Fruit fly (Drosophila melanogaster) whole organism, embryonic: ENCODE data around the gene h-cup.

Source experiments
- Adf1 ChIP-seq: fragments of 200-800 bp; sonication (Bioruptor generic); IDR thresholded peaks from 2 replicates; pipeline ENCODE4 v1.3.6; 2022; ENCODE audit warnings: missing biosample characterization, missing genetic modification characterization
- Atf-2 ChIP-seq: fragments of 200-800 bp; sonication (Bioruptor generic); optimal IDR thresholded peaks from 2 replicates; lab custom pipeline; 2016; ENCODE audit warnings: missing biosample characterization, missing genetic modification characterization
- CG10462 ChIP-seq: fragments of 200-800 bp; sonication (Bioruptor generic); optimal IDR thresholded peaks from 2 replicates; lab custom pipeline; 2016; ENCODE audit warnings: missing biosample characterization, missing genetic modification characterization
- CG10543 ChIP-seq: fragments of 200-800 bp; sonication (Bioruptor generic); optimal IDR thresholded peaks from 3 replicates; lab custom pipeline; 2017; ENCODE audit warnings: missing biosample characterization, mild to moderate bottlenecking, missing genetic modification characterization, moderate library complexity
- CG15073 ChIP-seq: fragments of 200-800 bp; sonication (Bioruptor generic); optimal IDR thresholded peaks from 2 replicates; lab custom pipeline; 2016; ENCODE audit warnings: missing biosample characterization, missing genetic modification characterization
- CG15479 ChIP-seq: fragments of 200-800 bp; sonication (Bioruptor generic); optimal IDR thresholded peaks from 3 replicates; lab custom pipeline; 2019; ENCODE audit warnings: missing biosample characterization, mild to moderate bottlenecking, missing genetic modification characterization, moderate library complexity
- CG16815 ChIP-seq: fragments of 200-800 bp; sonication (Bioruptor generic); optimal IDR thresholded peaks from 3 replicates; lab custom pipeline; 2017; ENCODE audit warnings: missing biosample characterization, mild to moderate bottlenecking, missing genetic modification characterization
- CG17385 ChIP-seq: fragments of 200-800 bp; sonication (Bioruptor generic); optimal IDR thresholded peaks from 3 replicates; lab custom pipeline; 2018; ENCODE audit warnings: missing biosample characterization, mild to moderate bottlenecking, missing genetic modification characterization
- CG17829 ChIP-seq: fragments of 200-800 bp; optimal IDR thresholded peaks from 2 replicates; lab custom pipeline; 2019; ENCODE audit warnings: missing biosample characterization, mild to moderate bottlenecking, missing genetic modification characterization, moderate library complexity
- CG2116 ChIP-seq: fragments of 200-800 bp; sonication (Bioruptor generic); optimal IDR thresholded peaks from 3 replicates; lab custom pipeline; 2018; ENCODE audit warnings: missing biosample characterization, mild to moderate bottlenecking, missing genetic modification characterization
- CG2199 ChIP-seq: fragments of 200-800 bp; sonication (Bioruptor generic); IDR thresholded peaks from 3 replicates; pipeline ENCODE4 v1.3.6; 2022; ENCODE audit warnings: missing biosample characterization, missing genetic modification characterization
- CG2889 ChIP-seq: fragments of 200-800 bp; sonication (Bioruptor generic); IDR thresholded peaks from 3 replicates; pipeline ENCODE4 v1.3.6; 2022; ENCODE audit warnings: missing biosample characterization, missing genetic modification characterization
- CG30403 ChIP-seq: fragments of 200-800 bp; sonication (Bioruptor generic); optimal IDR thresholded peaks from 3 replicates; lab custom pipeline; 2016; ENCODE audit warnings: missing biosample characterization, missing genetic modification characterization
- CG4328 ChIP-seq: fragments of 200-800 bp; sonication (Bioruptor generic); optimal IDR thresholded peaks from 3 replicates; lab custom pipeline; 2017; ENCODE audit warnings: missing biosample characterization, missing genetic modification reagents, missing genetic modification characterization
- CG7839 ChIP-seq: fragments of 200-800 bp; sonication (Bioruptor generic); optimal IDR thresholded peaks from 3 replicates; lab custom pipeline; 2018; ENCODE audit warnings: missing biosample characterization, mild to moderate bottlenecking, missing genetic modification characterization, moderate library complexity
- CG9609 ChIP-seq: fragments of 200-800 bp; sonication (Bioruptor generic); optimal IDR thresholded peaks from 3 replicates; lab custom pipeline; 2016; ENCODE audit warnings: missing biosample characterization, missing genetic modification characterization
- CG9817 ChIP-seq: fragments of 200-800 bp; sonication (Bioruptor generic); optimal IDR thresholded peaks from 2 replicates; lab custom pipeline; 2018; ENCODE audit warnings: missing biosample characterization, mild to moderate bottlenecking, missing genetic modification characterization, moderate library complexity
- Dbx ChIP-seq: fragments of 200-800 bp; sonication (Bioruptor generic); IDR thresholded peaks from 3 replicates; pipeline ENCODE4 v1.3.6; 2022; ENCODE audit warnings: missing biosample characterization, missing genetic modification characterization
- Deaf1 ChIP-seq: fragments of 200-800 bp; optimal IDR thresholded peaks from 3 replicates; lab custom pipeline; 2019; ENCODE audit warnings: missing biosample characterization, mild to moderate bottlenecking, missing genetic modification characterization, moderate library complexity
- Dek ChIP-seq: fragments of 200-800 bp; sonication (Bioruptor generic); optimal IDR thresholded peaks from 3 replicates; lab custom pipeline; 2019; ENCODE audit warnings: missing biosample characterization, mild to moderate bottlenecking, missing genetic modification characterization, moderate library complexity
- Dfd ChIP-seq, 2 experiments: fragments of >200 bp; optimal IDR thresholded peaks; 2 replicates each; lab custom pipeline; 2017; ENCODE audit warnings: missing biosample characterization in 2 of 2, missing genetic modification characterization in 2 of 2
- Ets65A ChIP-seq: fragments of 200-800 bp; sonication (Bioruptor generic); peaks from one replicate; lab custom pipeline; 2016; ENCODE audit warnings: missing biosample characterization, missing genetic modification characterization
- HLH54F ChIP-seq: fragments of 200-800 bp; sonication (Bioruptor generic); optimal IDR thresholded peaks from 3 replicates; lab custom pipeline; 2016; ENCODE audit warnings: missing biosample characterization, missing genetic modification characterization
- Hr39 ChIP-seq: fragments of >200 bp; optimal IDR thresholded peaks from 2 replicates; lab custom pipeline; 2017
- MESR4 ChIP-seq: fragments of 200-800 bp; sonication (Bioruptor generic); optimal IDR thresholded peaks from 2 replicates; lab custom pipeline; 2018; ENCODE audit warnings: missing biosample characterization, mild to moderate bottlenecking, missing genetic modification characterization, moderate library complexity
- Max ChIP-seq: fragments of 200-800 bp; sonication (Bioruptor generic); optimal IDR thresholded peaks from 2 replicates; lab custom pipeline; 2016; ENCODE audit warnings: missing biosample characterization, mild to moderate bottlenecking, missing genetic modification characterization
- NC2α ChIP-seq: fragments of 200-800 bp; sonication (Bioruptor generic); optimal IDR thresholded peaks from 2 replicates; lab custom pipeline; 2016; ENCODE audit warnings: missing biosample characterization, missing genetic modification characterization
- PHDP ChIP-seq: fragments of 200-800 bp; sonication (Bioruptor generic); optimal IDR thresholded peaks from 3 replicates; lab custom pipeline; 2018; ENCODE audit warnings: missing biosample characterization, mild to moderate bottlenecking, missing genetic modification characterization, moderate library complexity
- Stat92E ChIP-seq, 3 experiments: fragments of >200 bp in 2 of 3; fragments of 200-800 bp in 1 of 3; sonication (Bioruptor generic) in 1 of 3; optimal IDR thresholded peaks; 2 replicates each; lab custom pipeline; 2017 to 2019; ENCODE audit warnings: missing biosample characterization in 3 of 3, missing genetic modification characterization in 3 of 3, mild to moderate bottlenecking in 1 of 3, moderate library complexity in 1 of 3
- ara ChIP-seq: fragments of 200-800 bp; sonication (Bioruptor generic); IDR thresholded peaks from 2 replicates; pipeline ENCODE4 v1.3.6; 2022; ENCODE audit warnings: missing biosample characterization, missing genetic modification characterization
- chm ChIP-seq: fragments of 200-800 bp; sonication (Bioruptor generic); IDR thresholded peaks from 2 replicates; pipeline ENCODE4 v1.3.6; 2022; ENCODE audit warnings: missing biosample characterization, missing genetic modification characterization
- dimm ChIP-seq: fragments of 200-800 bp; sonication (Bioruptor generic); IDR thresholded peaks from 2 replicates; pipeline ENCODE4 v1.3.6; 2022; ENCODE audit warnings: missing biosample characterization, missing genetic modification characterization
- eve ChIP-seq, 2 experiments: fragments of >200 bp; optimal IDR thresholded peaks; 2 replicates each; lab custom pipeline; 2017; ENCODE audit warnings: missing biosample characterization in 2 of 2, missing genetic modification characterization in 2 of 2
- fd102C ChIP-seq: fragments of 200-800 bp; sonication (Bioruptor generic); optimal IDR thresholded peaks from 2 replicates; lab custom pipeline; 2018; ENCODE audit warnings: missing biosample characterization, mild to moderate bottlenecking, missing genetic modification characterization, moderate library complexity
- fd96Cb ChIP-seq: fragments of 200-800 bp; sonication (Bioruptor generic); optimal IDR thresholded peaks from 2 replicates; lab custom pipeline; 2018; ENCODE audit warnings: missing biosample characterization, mild to moderate bottlenecking, missing genetic modification characterization, moderate library complexity
- fu2 ChIP-seq: fragments of 200-800 bp; sonication (Bioruptor generic); optimal IDR thresholded peaks from 2 replicates; lab custom pipeline; 2016; ENCODE audit warnings: missing biosample characterization, missing genetic modification characterization
- gt ChIP-seq: fragments of 200-800 bp; sonication (Bioruptor generic); IDR thresholded peaks from 2 replicates; pipeline ENCODE4 v1.3.6; 2022; ENCODE audit warnings: missing biosample characterization, missing genetic modification characterization
- hbn ChIP-seq: fragments of 200-800 bp; sonication (Bioruptor generic); IDR thresholded peaks from 2 replicates; pipeline ENCODE4 v1.3.6; 2022; ENCODE audit warnings: missing biosample characterization, missing genetic modification characterization; ENCODE audit not compliant: partially characterized antibody
- kay ChIP-seq: fragments of 200-800 bp; sonication (Bioruptor generic); optimal IDR thresholded peaks from 2 replicates; lab custom pipeline; 2016; ENCODE audit warnings: missing biosample characterization, missing genetic modification characterization
- maf-S ChIP-seq: fragments of 200-800 bp; sonication (Bioruptor generic); optimal IDR thresholded peaks from 2 replicates; lab custom pipeline; 2016; ENCODE audit warnings: missing biosample characterization, missing genetic modification characterization
- pb ChIP-seq: fragments of 200-800 bp; sonication (Bioruptor generic); optimal IDR thresholded peaks from 3 replicates; lab custom pipeline; 2016; ENCODE audit warnings: missing biosample characterization, missing genetic modification characterization
- salm ChIP-seq: fragments of 200-800 bp; sonication (Bioruptor generic); optimal IDR thresholded peaks from 2 replicates; lab custom pipeline; 2018; ENCODE audit warnings: missing biosample characterization, mild to moderate bottlenecking, missing genetic modification characterization
- sens-2 ChIP-seq: fragments of 200-800 bp; sonication (Bioruptor generic); IDR thresholded peaks from 2 replicates; pipeline ENCODE4 v1.3.6; 2022; ENCODE audit warnings: missing biosample characterization, missing genetic modification characterization
- sqz ChIP-seq: fragments of 200-800 bp; sonication (Bioruptor generic); optimal IDR thresholded peaks from 3 replicates; lab custom pipeline; 2018; ENCODE audit warnings: missing biosample characterization, mild to moderate bottlenecking, missing genetic modification characterization
- tap ChIP-seq: fragments of 200-800 bp; optimal IDR thresholded peaks from 3 replicates; lab custom pipeline; 2019; ENCODE audit warnings: missing biosample characterization, mild to moderate bottlenecking, missing genetic modification characterization, moderate library complexity
- tll ChIP-seq, 2 experiments: fragments of 200-800 bp in 1 of 2; fragments of >200 bp in 1 of 2; sonication (Bioruptor generic) in 1 of 2; optimal IDR thresholded peaks; 2 replicates each; lab custom pipeline; 2017 to 2019; ENCODE audit warnings: missing biosample characterization in 2 of 2, missing genetic modification characterization in 2 of 2, mild to moderate bottlenecking in 1 of 2, moderate library complexity in 1 of 2
- trh ChIP-seq: fragments of 200-800 bp; sonication (Bioruptor generic); optimal IDR thresholded peaks from 2 replicates; lab custom pipeline; 2016; ENCODE audit warnings: missing biosample characterization, missing genetic modification characterization
- wek ChIP-seq: fragments of 200-800 bp; sonication (Bioruptor generic); optimal IDR thresholded peaks from 3 replicates; lab custom pipeline; 2018; ENCODE audit warnings: missing biosample characterization, mild to moderate bottlenecking, missing genetic modification characterization, moderate library complexity
- yki ChIP-seq: fragments of >200 bp; optimal IDR thresholded peaks from 3 replicates; lab custom pipeline; 2018

h-cup gene

DNA sequence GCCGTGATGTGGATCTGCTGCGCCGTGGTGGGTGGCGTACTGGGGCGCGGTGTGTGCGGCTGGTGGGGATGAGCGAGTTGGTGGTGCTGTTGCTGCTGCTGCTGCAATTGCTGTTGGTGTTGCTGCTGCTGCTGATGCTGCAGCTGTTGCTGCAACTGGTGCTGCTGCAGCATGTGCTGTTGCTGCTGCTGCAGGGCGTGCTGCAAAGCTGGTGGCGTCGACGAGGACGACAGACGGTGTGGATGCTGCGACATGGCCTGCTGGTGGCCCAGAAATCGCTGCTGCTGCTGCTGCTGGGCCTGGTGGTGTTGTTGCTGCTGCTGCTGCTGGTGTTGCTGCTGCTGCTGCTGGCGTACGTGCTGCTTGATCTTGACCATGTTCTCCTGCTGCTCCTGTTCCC is 41.4 kb upstream of the h-cup start:
- no peak for TF ChIP-seq HLH54F (GFP tag; lab: Kevin White, UChicago)
- TF ChIP-seq kay, result no peak
- peak in 1 of 2 experiments; percentile 28 for TF ChIP-seq Dfd (GFP tag; optimal IDR thresholded peaks at IDR 0.05; lab: Kevin White, UChicago)
- TF ChIP-seq Ets65A (GFP tag; lab: Kevin White, UChicago), result peak; percentile 49
- no peak for TF ChIP-seq Dek (tag; lab: Kevin White, UChicago)
- no peak for TF ChIP-seq tll (GFP tag; optimal IDR thresholded peaks at IDR 0.05; lab: Kevin White, UChicago)
- peak; percentile 11 for TF ChIP-seq Hr39 (lab: Kevin White, UChicago)
- TF ChIP-seq sqz, result no peak

dm6 chr3R:15420375-15420931 is 37.7 kb upstream of the h-cup start:
- TF ChIP-seq CG9817 (tag; lab: Kevin White, UChicago) (no peak), gt (no peak), Deaf1 (tag; lab: Kevin White, UChicago) (peak; percentile 99), salm (tag; lab: Kevin White, UChicago) (no peak), CG2199 (GFP tag; lab: Robert Waterston, UW) (0 out of 3 replicates have a peak, but pooled peaks have one; percentile 12), CG15479 (GFP tag; lab: Kevin White, UChicago) (peak; percentile 71), CG2889 (GFP tag; lab: Robert Waterston, UW) (no peak), fd102C (no peak), tap (tag; lab: Kevin White, UChicago) (no peak), Max (GFP tag; lab: Kevin White, UChicago) (no peak), dimm (GFP tag; lab: Robert Waterston, UW) (no peak), tll (GFP tag; optimal IDR thresholded peaks at IDR 0.05; lab: Kevin White, UChicago) (peak in 1 of 2 experiments; percentile 60), CG4328 (no peak), maf-S (GFP tag; lab: Kevin White, UChicago) (no peak), CG17829 (peak; percentile 0), sens-2 (no peak), MESR4 (GFP tag; lab: Kevin White, UChicago) (peak; percentile 5), CG7839 (tag; lab: Kevin White, UChicago) (no peak), chm (GFP tag; lab: Robert Waterston, UW) (no peak), CG9609 (GFP tag; lab: Kevin White, UChicago) (no peak), CG15073 (GFP tag; lab: Kevin White, UChicago) (no peak), Atf-2 (GFP tag; lab: Kevin White, UChicago) (no peak), hbn (GFP tag; lab: Robert Waterston, UW) (0 out of 2 replicates have a peak, but pooled peaks have one; percentile 49), fd96Cb (no peak), CG16815 (GFP tag; lab: Kevin White, UChicago) (no peak), CG30403 (GFP tag; lab: Kevin White, UChicago) (no peak), CG10543 (peak; percentile 4), NC2α (GFP tag; lab: Kevin White, UChicago) (no peak), PHDP (tag; lab: Kevin White, UChicago) (no peak), Hr39 (lab: Kevin White, UChicago) (peak; percentile 98), fu2 (GFP tag; lab: Kevin White, UChicago) (no peak), Adf1 (GFP tag; lab: Robert Waterston, UW) (peak; percentile 38; the same call in 1 of the 2 replicates), yki (lab: Kevin White, UChicago) (peak; percentile 94), CG2116 (no peak), CG10462 (no peak), trh (no peak), CG17385 (GFP tag; lab: Kevin White, UChicago) (no peak), eve (GFP tag; optimal IDR thresholded peaks at IDR 0.05; lab: Kevin White, UChicago) (no peak), Dbx (GFP tag; lab: Robert Waterston, UW) (0 out of 3 replicates have a peak, but pooled peaks have one; percentile 37), ara (GFP tag; lab: Robert Waterston, UW) (no peak), Stat92E (GFP tag; optimal IDR thresholded peaks at IDR 0.05; lab: Kevin White, UChicago) (peak in 1 of 3 experiments; percentile 18), wek (GFP tag; lab: Kevin White, UChicago) (no peak), pb (GFP tag; lab: Kevin White, UChicago) (no peak)
